Worm (Caenorhabditis elegans): ENCODE data around the gene gst-22.

ce11 chrV:16210257-16211002 lies 21.7 kb downstream of the gst-22 start, which contains the start of gene F11A5.16:
- TF ChIP-seq gmeb-1 (tag; optimal IDR thresholded peaks at IDR 0.05) (no peak), nhr-12 (tag; optimal IDR thresholded peaks at IDR 0.05) (no peak), ztf-11 (tag; optimal IDR thresholded peaks at IDR 0.05) (no peak)
